Fruit fly (Drosophila melanogaster) whole organism, embryonic: ENCODE data around the gene CG16790.

ENCODE experiments used
- Awh ChIP-seq: fragments of 200-800 bp; sonication (Bioruptor generic); IDR thresholded peaks from 2 replicates; pipeline ENCODE4, ENCODE4 v1.3.6; 2022; ENCODE audit warnings: missing biosample characterization, missing genetic modification characterization
- BEAF-32 ChIP-seq: fragments of 200-800 bp; sonication (Bioruptor generic); optimal IDR thresholded peaks from 3 replicates; lab custom pipeline; 2017; ENCODE audit warnings: missing biosample characterization, missing genetic modification characterization, mild to moderate bottlenecking, moderate library complexity, missing genetic modification reagents
- Bgb ChIP-seq: fragments of 200-800 bp; sonication (Bioruptor generic); IDR thresholded peaks from 2 replicates; pipeline ENCODE4 v1.3.6; 2022; ENCODE audit warnings: missing biosample characterization, missing genetic modification characterization; ENCODE audit not compliant: partially characterized antibody
- BtbVII ChIP-seq: fragments of 200-800 bp; sonication (Bioruptor generic); optimal IDR thresholded peaks from 3 replicates; lab custom pipeline; 2017; ENCODE audit warnings: missing biosample characterization, mild to moderate bottlenecking, missing genetic modification characterization
- CG10209 ChIP-seq: fragments of 200-800 bp; sonication (Bioruptor generic); optimal IDR thresholded peaks from 3 replicates; lab custom pipeline; 2017; ENCODE audit warnings: missing biosample characterization, mild to moderate bottlenecking, missing genetic modification characterization, missing genetic modification reagents
- CG11560 ChIP-seq: fragments of 200-800 bp; sonication (Bioruptor generic); IDR thresholded peaks from 3 replicates; pipeline ENCODE4 v1.3.6; 2022; ENCODE audit warnings: missing biosample characterization, missing genetic modification characterization
- CG12104 ChIP-seq: fragments of 200-800 bp; sonication (Bioruptor generic); optimal IDR thresholded peaks from 3 replicates; lab custom pipeline; 2016; ENCODE audit warnings: missing biosample characterization, missing genetic modification characterization
- CG12219 ChIP-seq: fragments of 200-800 bp; sonication (Bioruptor generic); optimal IDR thresholded peaks from 3 replicates; lab custom pipeline; 2018; ENCODE audit warnings: missing biosample characterization, mild to moderate bottlenecking, missing genetic modification characterization
- CG12744 ChIP-seq: fragments of 200-800 bp; sonication (Bioruptor generic); optimal IDR thresholded peaks from 2 replicates; lab custom pipeline; 2016; ENCODE audit warnings: missing biosample characterization, missing genetic modification characterization
- CG12942 ChIP-seq: fragments of 200-800 bp; sonication (Bioruptor generic); optimal IDR thresholded peaks from 3 replicates; lab custom pipeline; 2016; ENCODE audit warnings: missing biosample characterization, missing genetic modification characterization
- CG1529 ChIP-seq: fragments of 200-800 bp; sonication (Bioruptor generic); optimal IDR thresholded peaks from 3 replicates; lab custom pipeline; 2018; ENCODE audit warnings: missing biosample characterization, missing genetic modification characterization
- CG17186 ChIP-seq: fragments of 200-800 bp; sonication (Bioruptor generic); optimal IDR thresholded peaks from 3 replicates; lab custom pipeline; 2017; ENCODE audit warnings: missing biosample characterization, missing genetic modification reagents, missing genetic modification characterization
- CG2712 ChIP-seq: fragments of 200-800 bp; optimal IDR thresholded peaks from 3 replicates; lab custom pipeline; 2019; ENCODE audit warnings: missing biosample characterization, mild to moderate bottlenecking, missing genetic modification characterization, moderate library complexity
- CG30020 ChIP-seq: fragments of 200-800 bp; optimal IDR thresholded peaks from 2 replicates; lab custom pipeline; 2019; ENCODE audit warnings: missing biosample characterization, mild to moderate bottlenecking, missing genetic modification characterization, moderate library complexity
- CG33213 ChIP-seq: fragments of 200-800 bp; sonication (Bioruptor generic); optimal IDR thresholded peaks from 3 replicates; lab custom pipeline; 2016; ENCODE audit warnings: missing biosample characterization, missing genetic modification characterization
- CG42726 ChIP-seq: fragments of 200-800 bp; sonication (Bioruptor generic); IDR thresholded peaks from 2 replicates; pipeline ENCODE4 v1.3.6; 2022; ENCODE audit warnings: missing biosample characterization, missing genetic modification characterization; ENCODE audit not compliant: partially characterized antibody
- CG4820 ChIP-seq: fragments of 200-800 bp; sonication (Bioruptor generic); optimal IDR thresholded peaks from 3 replicates; lab custom pipeline; 2016; ENCODE audit warnings: missing biosample characterization, missing genetic modification characterization
- CG6254 ChIP-seq: fragments of 200-800 bp; sonication (Bioruptor generic); optimal IDR thresholded peaks from 3 replicates; lab custom pipeline; 2017; ENCODE audit warnings: mild to moderate bottlenecking, missing biosample characterization, missing genetic modification reagents, missing genetic modification characterization
- CG7928 ChIP-seq: fragments of 200-800 bp; sonication (Bioruptor generic); optimal IDR thresholded peaks from 2 replicates; lab custom pipeline; 2017; ENCODE audit warnings: missing biosample characterization, mild to moderate bottlenecking, missing genetic modification characterization
- CG8924 ChIP-seq: fragments of 200-800 bp; optimal IDR thresholded peaks from 3 replicates; lab custom pipeline; 2019; ENCODE audit warnings: missing biosample characterization, mild to moderate bottlenecking, missing genetic modification characterization, moderate library complexity
- CG9727 ChIP-seq: fragments of 200-800 bp; sonication (Bioruptor generic); optimal IDR thresholded peaks from 3 replicates; lab custom pipeline; 2017; ENCODE audit warnings: missing biosample characterization, mild to moderate bottlenecking, missing genetic modification characterization
- Chrac-16 ChIP-seq: fragments of 200-800 bp; sonication (Bioruptor generic); optimal IDR thresholded peaks from 3 replicates; lab custom pipeline; 2016; ENCODE audit warnings: missing biosample characterization, missing genetic modification characterization
- Dip3 ChIP-seq: fragments of 200-800 bp; sonication (Bioruptor generic); optimal IDR thresholded peaks from 3 replicates; lab custom pipeline; 2016; ENCODE audit warnings: missing biosample characterization, missing genetic modification characterization
- Eip74EF ChIP-seq, 2 experiments: fragments of 200-800 bp in 1 of 2; fragments of >200 bp in 1 of 2; sonication (Bioruptor generic) in 1 of 2; optimal IDR thresholded peaks; 2 replicates each; lab custom pipeline; 2017 to 2019; ENCODE audit warnings: missing biosample characterization in 2 of 2, missing genetic modification characterization in 2 of 2, mild to moderate bottlenecking in 1 of 2, moderate library complexity in 1 of 2
- Gsc ChIP-seq: fragments of 200-800 bp; sonication (Bioruptor generic); IDR thresholded peaks from 2 replicates; pipeline ENCODE4 v1.3.6; 2022; ENCODE audit warnings: missing biosample characterization, missing genetic modification characterization
- Mad ChIP-seq: fragments of 200-800 bp; sonication (Bioruptor generic); optimal IDR thresholded peaks from 2 replicates; lab custom pipeline; 2016; ENCODE audit warnings: missing biosample characterization, missing genetic modification characterization
- Nf-YB ChIP-seq: fragments of 200-800 bp; sonication (Bioruptor generic); optimal IDR thresholded peaks from 3 replicates; lab custom pipeline; 2019; ENCODE audit warnings: missing biosample characterization, mild to moderate bottlenecking, missing genetic modification characterization, moderate library complexity
- Rx ChIP-seq: fragments of 200-800 bp; sonication (Bioruptor generic); IDR thresholded peaks from 2 replicates; pipeline ENCODE4 v1.3.6; 2022; ENCODE audit warnings: missing biosample characterization, missing genetic modification characterization
- Taf1 ChIP-seq: fragments of 200-800 bp; sonication (Bioruptor generic); IDR thresholded peaks from 2 replicates; pipeline ENCODE4 v1.3.6; 2022; ENCODE audit warnings: missing biosample characterization, missing genetic modification characterization
- Trl ChIP-seq, 3 experiments: fragments of >200 bp in 2 of 3; fragments of 200-800 bp in 1 of 3; sonication (Bioruptor generic) in 1 of 3; optimal IDR thresholded peaks; 2 replicates in 1 of 3; 3 replicates in 2 of 3; lab custom pipeline; 2016 to 2017; ENCODE audit warnings: missing biosample characterization in 1 of 3, missing genetic modification characterization in 1 of 3
- az2 ChIP-seq: fragments of 200-800 bp; sonication (Bioruptor generic); optimal IDR thresholded peaks from 3 replicates; lab custom pipeline; 2016; ENCODE audit warnings: missing biosample characterization, missing genetic modification characterization
- caup ChIP-seq: fragments of 200-800 bp; sonication (Bioruptor generic); optimal IDR thresholded peaks from 3 replicates; lab custom pipeline; 2017; ENCODE audit warnings: missing biosample characterization, mild to moderate bottlenecking, missing genetic modification characterization, moderate library complexity; ENCODE audit not compliant: severe bottlenecking
- eve ChIP-seq, 2 experiments: fragments of >200 bp; optimal IDR thresholded peaks; 2 replicates each; lab custom pipeline; 2017; ENCODE audit warnings: missing biosample characterization in 2 of 2, missing genetic modification characterization in 2 of 2
- fd3F ChIP-seq: fragments of 200-800 bp; sonication (Bioruptor generic); optimal IDR thresholded peaks from 2 replicates; lab custom pipeline; 2018; ENCODE audit warnings: missing biosample characterization, mild to moderate bottlenecking, missing genetic modification characterization, moderate library complexity
- fd96Cb ChIP-seq: fragments of 200-800 bp; sonication (Bioruptor generic); optimal IDR thresholded peaks from 2 replicates; lab custom pipeline; 2018; ENCODE audit warnings: missing biosample characterization, mild to moderate bottlenecking, missing genetic modification characterization, moderate library complexity
- gem ChIP-seq: fragments of 200-800 bp; sonication (Bioruptor generic); optimal IDR thresholded peaks from 2 replicates; lab custom pipeline; 2019; ENCODE audit warnings: missing biosample characterization, mild to moderate bottlenecking, missing genetic modification characterization, moderate library complexity
- gfzf ChIP-seq: fragments of 200-800 bp; sonication (Bioruptor generic); optimal IDR thresholded peaks from 2 replicates; lab custom pipeline; 2016; ENCODE audit warnings: missing biosample characterization, mild to moderate bottlenecking, missing genetic modification characterization, moderate library complexity
- gsb ChIP-seq: fragments of 200-800 bp; sonication (Bioruptor generic); IDR thresholded peaks from 2 replicates; pipeline ENCODE4 v1.3.6; 2022; ENCODE audit warnings: missing biosample characterization, missing genetic modification characterization
- ham ChIP-seq: fragments of 200-800 bp; sonication (Bioruptor generic); IDR thresholded peaks from 2 replicates; pipeline ENCODE4 v1.3.6; 2022; ENCODE audit warnings: missing biosample characterization, missing genetic modification characterization
- lov ChIP-seq, 2 experiments: fragments of 200-800 bp in 1 of 2; fragments of >200 bp in 1 of 2; sonication (Bioruptor generic) in 1 of 2; IDR thresholded peaks in 1 of 2; optimal IDR thresholded peaks in 1 of 2; 2 replicates in 1 of 2; 3 replicates in 1 of 2; pipeline versions ENCODE4 v1.3.6 to Lab custom; 2017 to 2022; ENCODE audit warnings: missing biosample characterization in 1 of 2, missing genetic modification characterization in 1 of 2
- oc ChIP-seq: fragments of 200-800 bp; sonication (Bioruptor generic); optimal IDR thresholded peaks from 2 replicates; lab custom pipeline; 2018; ENCODE audit warnings: missing biosample characterization, mild to moderate bottlenecking, missing genetic modification characterization, moderate library complexity
- peb ChIP-seq: fragments of 200-800 bp; sonication (Bioruptor generic); IDR thresholded peaks from 2 replicates; pipeline ENCODE4 v1.3.6; 2022; ENCODE audit warnings: missing biosample characterization, missing genetic modification characterization
- prd ChIP-seq, 3 experiments: fragments of >200 bp in 2 of 3; fragments of 200-800 bp in 1 of 3; sonication (Bioruptor generic) in 1 of 3; optimal IDR thresholded peaks in 2 of 3; IDR thresholded peaks in 1 of 3; 2 replicates in 2 of 3; 3 replicates in 1 of 3; pipeline versions ENCODE4 v1.3.6 to Lab custom; 2017 to 2022; ENCODE audit warnings: missing biosample characterization in 1 of 3, missing genetic modification characterization in 1 of 3
- pzg ChIP-seq: fragments of 200-800 bp; sonication (Bioruptor generic); optimal IDR thresholded peaks from 3 replicates; lab custom pipeline; 2018; ENCODE audit warnings: missing biosample characterization, mild to moderate bottlenecking, missing genetic modification characterization, moderate library complexity
- tap ChIP-seq: fragments of 200-800 bp; optimal IDR thresholded peaks from 3 replicates; lab custom pipeline; 2019; ENCODE audit warnings: missing biosample characterization, mild to moderate bottlenecking, missing genetic modification characterization, moderate library complexity
- tin ChIP-seq: fragments of 200-800 bp; sonication (Bioruptor generic); optimal IDR thresholded peaks from 3 replicates; lab custom pipeline; 2016; ENCODE audit warnings: missing biosample characterization, missing genetic modification characterization
- wor ChIP-seq: fragments of 200-800 bp; sonication (Bioruptor generic); IDR thresholded peaks from 2 replicates; pipeline ENCODE4 v1.3.6; 2022; ENCODE audit warnings: missing biosample characterization, missing genetic modification characterization
- zen ChIP-seq: fragments of 200-800 bp; sonication (Bioruptor generic); optimal IDR thresholded peaks from 3 replicates; lab custom pipeline; 2018; ENCODE audit warnings: missing biosample characterization, mild to moderate bottlenecking, missing genetic modification characterization, moderate library complexity

The CG16790 gene

DNA sequence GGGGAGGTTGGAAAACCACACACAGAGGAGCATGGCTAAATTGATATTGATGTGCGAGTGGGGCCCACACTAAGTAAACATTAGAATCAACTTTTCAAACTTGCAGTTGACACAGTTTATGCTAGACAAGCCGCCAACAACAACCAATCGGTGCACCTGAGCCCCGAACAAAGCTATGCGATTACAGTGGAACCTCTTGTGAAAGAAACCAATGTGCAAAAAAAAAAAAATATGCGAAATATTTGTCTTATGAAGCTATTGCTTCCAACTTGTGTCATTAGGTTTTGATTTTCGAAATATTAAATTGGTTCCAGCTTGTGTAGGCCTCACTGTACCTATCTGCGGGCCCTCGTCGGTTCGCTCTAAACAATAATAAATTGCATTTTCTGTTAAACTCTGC is 48.3 kb upstream of the CG16790 start (continued):
- no peak for TF ChIP-seq gfzf
- TF ChIP-seq Taf1, result peak; percentile 40; the same call in 1 of the 2 replicates
- peak; percentile 44 for TF ChIP-seq Nf-YB
- no peak for TF ChIP-seq CG30020 (tag; lab: Kevin White, UChicago)
- TF ChIP-seq CG1529 (GFP tag; lab: Kevin White, UChicago), result peak; percentile 62
- peak; percentile 56 for TF ChIP-seq CG33213 (GFP tag; lab: Kevin White, UChicago)
- TF ChIP-seq CG12942 (GFP tag; lab: Kevin White, UChicago), result peak; percentile 51
- TF ChIP-seq CG12104 (GFP tag; lab: Kevin White, UChicago), result no peak
- peak; percentile 69 for TF ChIP-seq Chrac-16 (GFP tag; lab: Kevin White, UChicago)
- TF ChIP-seq Gsc (GFP tag; lab: Robert Waterston, UW), result peak; percentile 64
- TF ChIP-seq BEAF-32 (GFP tag; lab: Kevin White, UChicago), result no peak
- TF ChIP-seq oc (tag; lab: Kevin White, UChicago), result peak; percentile 67
- peak; percentile 80 for TF ChIP-seq gem
- TF ChIP-seq Dip3 (GFP tag; lab: Kevin White, UChicago), result peak; percentile 60
- TF ChIP-seq Mad (GFP tag; lab: Kevin White, UChicago), result peak; percentile 46
- no peak for TF ChIP-seq ham (GFP tag; lab: Robert Waterston, UW)
- TF ChIP-seq Awh (GFP tag; lab: Robert Waterston, UW), result peak; percentile 80
- TF ChIP-seq caup (GFP tag; lab: Kevin White, UChicago), result peak; percentile 45
- no peak for TF ChIP-seq CG12744 (GFP tag; lab: Kevin White, UChicago)
- TF ChIP-seq CG17186 (GFP tag; lab: Kevin White, UChicago), result peak; percentile 35
- TF ChIP-seq CG2712 (tag; lab: Kevin White, UChicago), result peak; percentile 62
- peak; percentile 54 for TF ChIP-seq CG10209 (GFP tag; lab: Kevin White, UChicago)
- peak; percentile 31 for TF ChIP-seq fd3F (GFP tag; lab: Kevin White, UChicago)
- TF ChIP-seq CG11560, result peak; percentile 34; the same call in 1 of the 3 replicates
- no peak for TF ChIP-seq CG7928 (GFP tag; lab: Kevin White, UChicago)
- no peak for TF ChIP-seq CG42726
- peak; percentile 54 for TF ChIP-seq CG8924 (tag; lab: Kevin White, UChicago)
- no peak for TF ChIP-seq prd (optimal IDR thresholded peaks at IDR 0.05; lab: Kevin White, UChicago)
- peak; percentile 91 for TF ChIP-seq prd (GFP tag; IDR thresholded peaks at IDR 0.05; lab: Robert Waterston, UW)
- TF ChIP-seq gsb (GFP tag; lab: Robert Waterston, UW), result no peak
- peak; percentile 71 for TF ChIP-seq peb (GFP tag; lab: Robert Waterston, UW)
- TF ChIP-seq eve (GFP tag; optimal IDR thresholded peaks at IDR 0.05; lab: Kevin White, UChicago), result no peak
- peak; percentile 81 for TF ChIP-seq CG4820 (GFP tag; lab: Kevin White, UChicago)
- peak; percentile 52 for TF ChIP-seq CG6254 (GFP tag; lab: Kevin White, UChicago)
- no peak for TF ChIP-seq Bgb (GFP tag; lab: Robert Waterston, UW)
- no peak for TF ChIP-seq lov (optimal IDR thresholded peaks at IDR 0.05; lab: Kevin White, UChicago)
- TF ChIP-seq lov (GFP tag; IDR thresholded peaks at IDR 0.05; lab: Robert Waterston, UW), result peak; percentile 81; the same call in 2 of the 3 replicates
- TF ChIP-seq Eip74EF (GFP tag; optimal IDR thresholded peaks at IDR 0.05; lab: Kevin White, UChicago), result peak in 1 of 2 experiments; percentile 48
- peak; percentile 79 for TF ChIP-seq fd96Cb (tag; lab: Kevin White, UChicago)
- TF ChIP-seq Trl (optimal IDR thresholded peaks at IDR 0.05; lab: Kevin White, UChicago), result no peak
- peak; percentile 66 for TF ChIP-seq Trl (GFP tag; optimal IDR thresholded peaks at IDR 0.05; lab: Kevin White, UChicago)
- TF ChIP-seq pzg (GFP tag; lab: Kevin White, UChicago), result no peak
- TF ChIP-seq Rx, result peak; percentile 69; the same call in 1 of the 2 replicates
- TF ChIP-seq BtbVII, result no peak
- peak; percentile 69 for TF ChIP-seq CG12219 (GFP tag; lab: Kevin White, UChicago)
- TF ChIP-seq az2 (GFP tag; lab: Kevin White, UChicago), result peak; percentile 71
- peak; percentile 76 for TF ChIP-seq tin (GFP tag; lab: Kevin White, UChicago)
- peak; percentile 58 for TF ChIP-seq tap (tag; lab: Kevin White, UChicago)
- peak; percentile 66 for TF ChIP-seq CG9727 (GFP tag; lab: Kevin White, UChicago)
- TF ChIP-seq wor, result peak; percentile 73
- TF ChIP-seq zen (tag; lab: Kevin White, UChicago), result peak; percentile 76
